Fruit fly (Drosophila melanogaster) whole organism, embryonic: ENCODE results near the gene Tsp66A.
A peak's percentile ranks its signal among the peaks of the same experiment; 100 is the strongest.

ENCODE experiments used
- Aef1 ChIP-seq: fragments of 200-800 bp; sonication (Bioruptor generic); IDR thresholded peaks from 3 replicates; pipeline ENCODE4 v1.3.6; 2022; ENCODE audit warnings: missing biosample characterization, missing genetic modification characterization
- CG10654 ChIP-seq: fragments of 200-800 bp; sonication (Bioruptor generic); optimal IDR thresholded peaks from 2 replicates; lab custom pipeline; 2016; ENCODE audit warnings: missing biosample characterization, missing genetic modification characterization
- CG10979 ChIP-seq: fragments of 200-800 bp; sonication (Bioruptor generic); optimal IDR thresholded peaks from 2 replicates; lab custom pipeline; 2018; ENCODE audit warnings: missing biosample characterization, mild to moderate bottlenecking, missing genetic modification characterization, moderate library complexity
- CG11696 ChIP-seq: fragments of 200-800 bp; sonication (Bioruptor generic); IDR thresholded peaks from 2 replicates; pipeline ENCODE4 v1.3.6; 2022; ENCODE audit warnings: missing biosample characterization, missing genetic modification characterization
- CG12659 ChIP-seq: fragments of 200-800 bp; sonication (Bioruptor generic); optimal IDR thresholded peaks from 3 replicates; lab custom pipeline; 2017; ENCODE audit warnings: mild to moderate bottlenecking, missing biosample characterization, missing genetic modification reagents, missing genetic modification characterization
- CG13775 ChIP-seq: fragments of 200-800 bp; sonication (Bioruptor generic); optimal IDR thresholded peaks from 3 replicates; lab custom pipeline; 2017; ENCODE audit warnings: missing biosample characterization, mild to moderate bottlenecking, missing genetic modification characterization
- CG14014 ChIP-seq: fragments of 200-800 bp; sonication (Bioruptor generic); IDR thresholded peaks from 2 replicates; pipeline ENCODE4 v1.3.6; 2022; ENCODE audit warnings: missing biosample characterization, missing genetic modification characterization
- CG33213 ChIP-seq: fragments of 200-800 bp; sonication (Bioruptor generic); optimal IDR thresholded peaks from 3 replicates; lab custom pipeline; 2016; ENCODE audit warnings: missing biosample characterization, missing genetic modification characterization
- CG3995 ChIP-seq: fragments of 200-800 bp; sonication (Bioruptor generic); optimal IDR thresholded peaks from 3 replicates; lab custom pipeline; 2016; ENCODE audit warnings: missing biosample characterization, missing genetic modification characterization
- CG4707 ChIP-seq: fragments of 200-800 bp; sonication (Bioruptor generic); optimal IDR thresholded peaks from 2 replicates; lab custom pipeline; 2018; ENCODE audit warnings: missing biosample characterization, mild to moderate bottlenecking, missing genetic modification characterization, moderate library complexity
- CG6654 ChIP-seq: fragments of 200-800 bp; sonication (Bioruptor generic); optimal IDR thresholded peaks from 2 replicates; lab custom pipeline; 2017; ENCODE audit warnings: missing biosample characterization, mild to moderate bottlenecking, missing genetic modification characterization
- CG8478 ChIP-seq: fragments of >200 bp; optimal IDR thresholded peaks from 2 replicates; lab custom pipeline; 2018
- CoRest ChIP-seq: fragments of 200-800 bp; sonication (Bioruptor generic); optimal IDR thresholded peaks from 3 replicates; lab custom pipeline; 2018; ENCODE audit warnings: missing biosample characterization, mild to moderate bottlenecking, missing genetic modification characterization, moderate library complexity
- ERR ChIP-seq: fragments of 200-800 bp; sonication (Bioruptor generic); optimal IDR thresholded peaks from 2 replicates; lab custom pipeline; 2016; ENCODE audit warnings: missing biosample characterization, missing genetic modification characterization
- Gsc ChIP-seq: fragments of 200-800 bp; sonication (Bioruptor generic); IDR thresholded peaks from 2 replicates; pipeline ENCODE4 v1.3.6; 2022; ENCODE audit warnings: missing biosample characterization, missing genetic modification characterization
- HLH3B ChIP-seq: fragments of 200-800 bp; sonication (Bioruptor generic); IDR thresholded peaks from 2 replicates; pipeline ENCODE4 v1.3.6; 2022; ENCODE audit warnings: missing biosample characterization, missing genetic modification characterization
- Hr78 ChIP-seq, 2 experiments: fragments of 200-800 bp in 1 of 2; fragments of >200 bp in 1 of 2; sonication (Bioruptor generic) in 1 of 2; optimal IDR thresholded peaks; 2 replicates each; lab custom pipeline; 2017 to 2019; ENCODE audit warnings: missing biosample characterization in 2 of 2, missing genetic modification characterization in 2 of 2, mild to moderate bottlenecking in 1 of 2, moderate library complexity in 1 of 2
- MBD-R2 ChIP-seq: fragments of 200-800 bp; sonication (Bioruptor generic); IDR thresholded peaks from 2 replicates; pipeline ENCODE4 v1.3.6; 2022; ENCODE audit warnings: missing biosample characterization, missing genetic modification characterization
- NC2α ChIP-seq: fragments of 200-800 bp; sonication (Bioruptor generic); optimal IDR thresholded peaks from 2 replicates; lab custom pipeline; 2016; ENCODE audit warnings: missing biosample characterization, missing genetic modification characterization
- Side ChIP-seq: fragments of 200-800 bp; sonication (Bioruptor generic); optimal IDR thresholded peaks from 2 replicates; lab custom pipeline; 2016; ENCODE audit warnings: missing biosample characterization, missing genetic modification characterization
- Six4 ChIP-seq: fragments of 200-800 bp; sonication (Bioruptor generic); optimal IDR thresholded peaks from 2 replicates; lab custom pipeline; 2016; ENCODE audit warnings: missing biosample characterization, missing genetic modification characterization
- Stat92E ChIP-seq, 3 experiments: fragments of >200 bp in 2 of 3; fragments of 200-800 bp in 1 of 3; sonication (Bioruptor generic) in 1 of 3; optimal IDR thresholded peaks; 2 replicates each; lab custom pipeline; 2017 to 2019; ENCODE audit warnings: missing biosample characterization in 3 of 3, missing genetic modification characterization in 3 of 3, mild to moderate bottlenecking in 1 of 3, moderate library complexity in 1 of 3
- Tbp ChIP-seq: fragments of >200 bp; optimal IDR thresholded peaks from 2 replicates; lab custom pipeline; 2018; ENCODE audit warnings: missing biosample characterization, missing genetic modification characterization
- Vsx1 ChIP-seq: fragments of 200-800 bp; sonication (Bioruptor generic); optimal IDR thresholded peaks from 2 replicates; lab custom pipeline; 2017; ENCODE audit warnings: missing biosample characterization, mild to moderate bottlenecking, missing genetic modification characterization, missing genetic modification reagents
- ab ChIP-seq: fragments of 200-800 bp; sonication (Bioruptor generic); optimal IDR thresholded peaks from 2 replicates; lab custom pipeline; 2016; ENCODE audit warnings: missing biosample characterization, missing genetic modification characterization
- ara ChIP-seq: fragments of 200-800 bp; sonication (Bioruptor generic); IDR thresholded peaks from 2 replicates; pipeline ENCODE4 v1.3.6; 2022; ENCODE audit warnings: missing biosample characterization, missing genetic modification characterization
- bsh ChIP-seq, 2 experiments: fragments of 200-800 bp; sonication (Bioruptor generic); optimal IDR thresholded peaks; 2 replicates each; lab custom pipeline; 2017 to 2018; ENCODE audit warnings: mild to moderate bottlenecking in 2 of 2, missing biosample characterization in 2 of 2, missing genetic modification characterization in 2 of 2, moderate library complexity in 1 of 2
- croc ChIP-seq: fragments of 200-800 bp; sonication (Bioruptor generic); conservative IDR thresholded peaks from 3 replicates; pipeline ENCODE4 v1.3.6; 2022; ENCODE audit warnings: missing biosample characterization, missing genetic modification characterization
- cwo ChIP-seq: fragments of 200-800 bp; sonication (Bioruptor generic); optimal IDR thresholded peaks from 3 replicates; lab custom pipeline; 2017; ENCODE audit warnings: missing biosample characterization, missing genetic modification characterization, mild to moderate bottlenecking, moderate library complexity, missing genetic modification reagents
- danr ChIP-seq: fragments of 200-800 bp; sonication (Bioruptor generic); IDR thresholded peaks from 2 replicates; pipeline ENCODE4 v1.3.6; 2022; ENCODE audit warnings: missing biosample characterization, missing genetic modification characterization
- dm ChIP-seq: fragments of 200-800 bp; sonication (Bioruptor generic); optimal IDR thresholded peaks from 3 replicates; lab custom pipeline; 2016; ENCODE audit warnings: missing biosample characterization, missing genetic modification characterization
- eve ChIP-seq, 2 experiments: fragments of >200 bp; optimal IDR thresholded peaks; 2 replicates each; lab custom pipeline; 2017; ENCODE audit warnings: missing biosample characterization in 2 of 2, missing genetic modification characterization in 2 of 2
- fu2 ChIP-seq: fragments of 200-800 bp; sonication (Bioruptor generic); optimal IDR thresholded peaks from 2 replicates; lab custom pipeline; 2016; ENCODE audit warnings: missing biosample characterization, missing genetic modification characterization
- gce ChIP-seq: fragments of 200-800 bp; sonication (Bioruptor generic); IDR thresholded peaks from 3 replicates; pipeline ENCODE4 v1.3.6; 2022; ENCODE audit warnings: missing biosample characterization, missing genetic modification characterization
- grn ChIP-seq: fragments of 200-800 bp; sonication (Bioruptor generic); optimal IDR thresholded peaks from 3 replicates; lab custom pipeline; 2017; ENCODE audit warnings: missing biosample characterization, missing genetic modification characterization
- h ChIP-seq: fragments of >200 bp; optimal IDR thresholded peaks from 2 replicates; lab custom pipeline; 2017
- kah ChIP-seq: fragments of 200-800 bp; sonication (Bioruptor generic); optimal IDR thresholded peaks from 2 replicates; lab custom pipeline; 2018; ENCODE audit warnings: missing biosample characterization, mild to moderate bottlenecking, missing genetic modification characterization
- ken ChIP-seq: fragments of 200-800 bp; sonication (Bioruptor generic); IDR thresholded peaks from 3 replicates; pipeline ENCODE4 v1.3.6; 2022; ENCODE audit warnings: missing biosample characterization, missing genetic modification characterization
- pfk ChIP-seq: fragments of 200-800 bp; sonication (Bioruptor generic); optimal IDR thresholded peaks from 2 replicates; lab custom pipeline; 2018; ENCODE audit warnings: missing biosample characterization, mild to moderate bottlenecking, missing genetic modification characterization, moderate library complexity
- pita ChIP-seq: fragments of 200-800 bp; sonication (Bioruptor generic); optimal IDR thresholded peaks from 2 replicates; lab custom pipeline; 2017; ENCODE audit warnings: missing biosample characterization, mild to moderate bottlenecking, missing genetic modification characterization
- pzg ChIP-seq: fragments of 200-800 bp; sonication (Bioruptor generic); optimal IDR thresholded peaks from 3 replicates; lab custom pipeline; 2018; ENCODE audit warnings: missing biosample characterization, mild to moderate bottlenecking, missing genetic modification characterization, moderate library complexity
- rib ChIP-seq: fragments of 200-800 bp; sonication (Bioruptor generic); IDR thresholded peaks from 2 replicates; pipeline ENCODE4 v1.3.6; 2022; ENCODE audit warnings: missing biosample characterization, missing genetic modification characterization
- ro ChIP-seq: fragments of 200-800 bp; sonication (Bioruptor generic); IDR thresholded peaks from 2 replicates; pipeline ENCODE4 v1.3.6; 2022; ENCODE audit warnings: missing biosample characterization, missing genetic modification characterization
- sqz ChIP-seq: fragments of 200-800 bp; sonication (Bioruptor generic); optimal IDR thresholded peaks from 3 replicates; lab custom pipeline; 2018; ENCODE audit warnings: missing biosample characterization, mild to moderate bottlenecking, missing genetic modification characterization
- sug ChIP-seq: fragments of 200-800 bp; optimal IDR thresholded peaks from 2 replicates; lab custom pipeline; 2019; ENCODE audit warnings: missing biosample characterization, mild to moderate bottlenecking, missing genetic modification characterization, moderate library complexity
- tio ChIP-seq: fragments of 200-800 bp; sonication (Bioruptor generic); optimal IDR thresholded peaks from 2 replicates; lab custom pipeline; 2017; ENCODE audit warnings: missing biosample characterization, missing genetic modification characterization, inconsistent platforms
- vfl ChIP-seq: fragments of 200-800 bp; sonication (Bioruptor generic); optimal IDR thresholded peaks from 2 replicates; lab custom pipeline; 2016; ENCODE audit warnings: missing biosample characterization, missing genetic modification characterization
- wek ChIP-seq: fragments of 200-800 bp; sonication (Bioruptor generic); optimal IDR thresholded peaks from 3 replicates; lab custom pipeline; 2018; ENCODE audit warnings: missing biosample characterization, mild to moderate bottlenecking, missing genetic modification characterization, moderate library complexity
- zfh2 ChIP-seq: fragments of 200-800 bp; sonication (Bioruptor generic); optimal IDR thresholded peaks from 2 replicates; lab custom pipeline; 2016; ENCODE audit warnings: missing biosample characterization, missing genetic modification characterization

The Tsp66A gene

dm6 chr3L:7434715-7435653, 30.3 kb upstream of the Tsp66A start, which contains the start of gene Rac2 (continued):
- no peak for TF ChIP-seq fu2 (GFP tag; lab: Kevin White, UChicago)
- TF ChIP-seq HLH3B = no peak
- peak; percentile 23 for TF ChIP-seq kah (GFP tag; lab: Kevin White, UChicago)
- no peak for TF ChIP-seq CG3995 (GFP tag; lab: Kevin White, UChicago)
- no peak for TF ChIP-seq CG4707 (GFP tag; lab: Kevin White, UChicago)
- 0 out of 2 replicates have a peak, but pooled peaks have one; percentile 9 for TF ChIP-seq CG14014 (GFP tag; lab: Robert Waterston, UW)
- no peak for TF ChIP-seq pita
- no peak for TF ChIP-seq danr (GFP tag; lab: Robert Waterston, UW)
- no peak for TF ChIP-seq croc (GFP tag; lab: Robert Waterston, UW)
- no peak for TF ChIP-seq wek
- no peak for TF ChIP-seq CG13775 (GFP tag; lab: Kevin White, UChicago)
- no peak for TF ChIP-seq ro (GFP tag; lab: Robert Waterston, UW)
- TF ChIP-seq CG12659 (GFP tag; lab: Kevin White, UChicago) = peak; percentile 7
- peak; percentile 22 for TF ChIP-seq CoRest (tag; lab: Kevin White, UChicago)
- TF ChIP-seq Stat92E (GFP tag; optimal IDR thresholded peaks at IDR 0.05; lab: Kevin White, UChicago) = peak in 1 of 3 experiments; percentile 99
- TF ChIP-seq sqz (GFP tag; lab: Kevin White, UChicago) = peak; percentile 64
- TF ChIP-seq Vsx1 (GFP tag; lab: Kevin White, UChicago) = peak; percentile 58
- TF ChIP-seq MBD-R2 (GFP tag; lab: Robert Waterston, UW) = 0 out of 2 replicates have a peak, but pooled peaks have one; percentile 21
- peak in 1 of 2 experiments; percentile 85 for TF ChIP-seq Hr78 (GFP tag; optimal IDR thresholded peaks at IDR 0.05; lab: Kevin White, UChicago)
- peak; percentile 9 for TF ChIP-seq ab (GFP tag; lab: Kevin White, UChicago)
- TF ChIP-seq cwo = no peak
- TF ChIP-seq h = no peak
- TF ChIP-seq Gsc (GFP tag; lab: Robert Waterston, UW) = no peak
- no peak for TF ChIP-seq Tbp (GFP tag; lab: Kevin White, UChicago)
- no peak for TF ChIP-seq CG33213 (GFP tag; lab: Kevin White, UChicago)
- peak; percentile 51; the same call in 1 of the 3 replicates for TF ChIP-seq gce
- TF ChIP-seq tio (GFP tag; lab: Kevin White, UChicago) = no peak
- TF ChIP-seq pfk = peak; percentile 3
- TF ChIP-seq sug = peak; percentile 54
- peak; percentile 64; the same call in 1 of the 2 replicates for TF ChIP-seq rib (GFP tag; lab: Robert Waterston, UW)
- peak; percentile 74 for TF ChIP-seq Aef1 (GFP tag; lab: Robert Waterston, UW)
- no peak for TF ChIP-seq CG6654 (GFP tag; lab: Kevin White, UChicago)
- TF ChIP-seq pzg (GFP tag; lab: Kevin White, UChicago) = no peak
- TF ChIP-seq bsh (GFP tag; optimal IDR thresholded peaks at IDR 0.05; lab: Kevin White, UChicago) = peak; percentile 14 to 24
- TF ChIP-seq grn (GFP tag; lab: Kevin White, UChicago) = no peak
- no peak for TF ChIP-seq vfl
- TF ChIP-seq Side (GFP tag; lab: Kevin White, UChicago) = peak; percentile 12
- TF ChIP-seq NC2α = no peak
- TF ChIP-seq CG10654 (GFP tag; lab: Kevin White, UChicago) = no peak
- no peak for TF ChIP-seq zfh2 (GFP tag; lab: Kevin White, UChicago)
- 0 out of 3 replicates have a peak, but pooled peaks have one; percentile 4 for TF ChIP-seq ken (GFP tag; lab: Robert Waterston, UW)
- no peak for TF ChIP-seq Six4 (GFP tag; lab: Kevin White, UChicago)
- TF ChIP-seq CG8478 (lab: Kevin White, UChicago) = peak; percentile 91
- TF ChIP-seq CG10979 = peak; percentile 22
- TF ChIP-seq ERR (GFP tag; lab: Kevin White, UChicago) = peak; percentile 46
- no peak for TF ChIP-seq CG11696 (GFP tag; lab: Robert Waterston, UW)
- TF ChIP-seq dm (GFP tag; lab: Kevin White, UChicago) = peak; percentile 26
- TF ChIP-seq ara = 0 out of 2 replicates have a peak, but pooled peaks have one; percentile 20
- TF ChIP-seq eve (GFP tag; optimal IDR thresholded peaks at IDR 0.05; lab: Kevin White, UChicago) = peak in 1 of 2 experiments; percentile 60
